Worm (Caenorhabditis elegans) whole organism, dauer: ENCODE data around the gene C29F9.6.

Experiments
- unc-62 ChIP-seq: sonication (generic microtip); optimal IDR thresholded peaks from 2 replicates; lab custom pipeline; 2017; ENCODE audit warnings: missing biosample characterization, missing genetic modification reagents, missing genetic modification characterization

The C29F9.6 gene

ce11 chrIII:157980-158379 is 43.3 kb downstream of the C29F9.6 start:
- TF ChIP-seq unc-62 (GFP tag; lab: Kevin White, UChicago), result no peak

ce11 chrIII:159149-159548 is 44.4 kb downstream of the C29F9.6 start:
- TF ChIP-seq unc-62 (GFP tag; lab: Kevin White, UChicago), result no peak

- no peak for TF ChIP-seq unc-62 (GFP tag; lab: Kevin White, UChicago)
Observed at ce11 chrIII:159665-160064, 45.0 kb downstream of the C29F9.6 start.

DNA sequence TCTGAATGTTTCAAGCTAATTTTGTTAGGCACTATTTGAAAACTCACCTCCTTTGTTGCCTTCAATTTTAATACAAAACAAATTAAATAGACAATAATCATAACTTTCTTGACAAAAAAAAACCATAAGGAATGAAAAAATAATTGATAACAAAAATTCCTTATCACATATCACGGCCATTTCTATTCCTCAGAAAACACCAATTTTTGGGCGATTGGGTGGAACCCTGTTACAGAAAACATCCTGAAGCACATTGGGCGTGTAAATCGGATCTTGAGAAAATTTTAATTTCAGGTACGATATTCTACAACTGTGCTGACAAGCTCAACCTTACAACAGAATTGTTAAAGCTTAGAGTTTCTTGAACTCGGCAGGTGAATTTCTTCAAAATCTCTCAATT is 50.1 kb downstream of the C29F9.6 start, which contains the start of gene F40G9.8:
Gene F40G9.8 (minus strand): TSS at position 101 of the 400 bp plus-strand sequence.
- TF ChIP-seq unc-62 (GFP tag; lab: Kevin White, UChicago), result no peak

DNA sequence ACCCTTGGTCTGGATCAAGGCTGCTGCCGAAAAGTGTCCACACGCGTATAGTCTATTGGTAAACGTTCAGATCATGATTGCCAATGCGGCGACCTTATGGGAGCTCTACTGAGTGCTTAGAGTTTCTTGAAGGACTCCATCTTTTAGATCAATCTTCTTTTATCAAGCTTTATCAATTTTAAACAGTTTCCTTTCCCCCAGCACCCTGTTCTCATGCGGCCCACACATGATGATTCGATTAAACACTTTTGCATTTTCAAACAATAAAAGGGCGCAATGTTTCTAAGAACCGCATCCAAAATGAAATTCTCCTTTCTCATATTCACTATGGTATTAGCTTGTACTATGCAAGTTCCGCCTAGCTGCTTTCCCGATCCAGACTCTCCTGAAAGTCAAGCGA is 50.7 kb downstream of the C29F9.6 start, which contains the start of gene F40G9.7:
Gene F40G9.7 (plus strand): TSS at position 301 of the 400 bp plus-strand sequence.
- TF ChIP-seq unc-62 (GFP tag; lab: Kevin White, UChicago), result no peak
